Worm (Caenorhabditis elegans) whole organism, L2 larva: ENCODE measurements around the gene Y102A5C.27.
A peak's percentile ranks its signal among the peaks of the same experiment; 100 is the strongest.

ENCODE experiments used
- F13H6.1 ChIP-seq: sonication (generic microtip); optimal IDR thresholded peaks from 2 replicates; lab custom pipeline; 2016; ENCODE audit warnings: missing genetic modification characterization, missing compliant biosample characterization
- R02D3.7 ChIP-seq: fragments of 150-350 bp; optimal IDR thresholded peaks from 2 replicates; lab custom pipeline; 2014; ENCODE audit warnings: missing biosample characterization, missing genetic modification characterization
- ceh-82 ChIP-seq: fragments of 150-350 bp; optimal IDR thresholded peaks from 2 replicates; lab custom pipeline; 2014; ENCODE audit warnings: missing biosample characterization, missing genetic modification characterization
- skn-1 ChIP-seq: sonication (generic microtip); optimal IDR thresholded peaks from 2 replicates; lab custom pipeline; 2017; ENCODE audit warnings: missing biosample characterization, missing genetic modification characterization
- sma-9 ChIP-seq, 2 experiments: fragments of 150-350 bp in 1 of 2; sonication (generic microtip) in 1 of 2; optimal IDR thresholded peaks; 2 replicates each; lab custom pipeline; 2014 to 2016; ENCODE audit warnings: missing genetic modification characterization in 2 of 2, mild to moderate bottlenecking in 1 of 2, missing biosample characterization in 1 of 2, missing compliant biosample characterization in 1 of 2, missing genetic modification reagents in 1 of 2, moderate library complexity in 1 of 2
- ztf-11 ChIP-seq: sonication (generic microtip); optimal IDR thresholded peaks from 2 replicates; lab custom pipeline; 2017; ENCODE audit warnings: missing biosample characterization, missing genetic modification characterization

DNA sequence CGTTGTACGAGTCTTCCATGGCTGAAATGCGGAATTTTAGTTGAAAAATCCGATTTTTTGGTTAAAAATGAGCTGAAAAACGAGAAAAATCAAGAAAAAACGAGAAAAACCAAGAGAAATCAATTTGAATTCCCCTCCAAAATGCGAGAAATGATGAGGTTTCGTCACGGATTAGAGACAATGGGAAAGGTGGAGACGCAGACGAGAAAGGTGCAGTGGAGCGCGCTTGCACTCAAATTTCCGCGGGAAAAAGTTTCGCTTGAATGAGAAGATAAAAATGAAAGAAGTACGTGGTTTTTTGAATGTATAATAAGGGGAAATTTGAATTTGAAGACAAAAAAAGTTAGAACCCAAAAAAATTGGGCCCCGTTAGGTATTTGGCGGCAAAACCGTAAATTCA is 22.9 kb downstream of the Y102A5C.27 start, which contains the start of gene efl-1:
- TF ChIP-seq F13H6.1 (tag; lab: Kevin White, UChicago) (peak; percentile 85), ceh-82 (tag; lab: Kevin White, UChicago) (peak; percentile 72), skn-1 (no peak), ztf-11 (no peak), R02D3.7 (tag; lab: Kevin White, UChicago) (peak; percentile 29), sma-9 (GFP tag; optimal IDR thresholded peaks at IDR 0.05; lab: Kevin White, UChicago) (no peak), sma-9 (tag; optimal IDR thresholded peaks at IDR 0.05; lab: Kevin White, UChicago) (no peak)
